Worm (Caenorhabditis elegans) whole organism, L2 larva: ENCODE data around the gene R10E8.5.

ENCODE experiments used
- R02D3.7 ChIP-seq: fragments of 150-350 bp; optimal IDR thresholded peaks from 2 replicates; lab custom pipeline; 2014; ENCODE audit warnings: missing biosample characterization, missing genetic modification characterization
- aly-2 ChIP-seq: fragments of 150-350 bp; optimal IDR thresholded peaks from 2 replicates; lab custom pipeline; 2014; ENCODE audit warnings: missing biosample characterization, missing genetic modification characterization
- elt-3 ChIP-seq: sonication (generic microtip); optimal IDR thresholded peaks from 2 replicates; lab custom pipeline; 2017; ENCODE audit warnings: missing biosample characterization, missing genetic modification characterization
- lsy-2 ChIP-seq, 2 experiments: fragments of 150-350 bp in 1 of 2; sonication (generic microtip) in 1 of 2; optimal IDR thresholded peaks; 2 replicates each; lab custom pipeline; 2014 to 2017; ENCODE audit warnings: missing biosample characterization in 2 of 2, missing genetic modification characterization in 2 of 2
- nhr-237 ChIP-seq: fragments of 150-350 bp; optimal IDR thresholded peaks from 2 replicates; lab custom pipeline; 2014; ENCODE audit warnings: missing biosample characterization, missing genetic modification characterization
- sma-3 ChIP-seq: sonication (generic microtip); optimal IDR thresholded peaks from 2 replicates; lab custom pipeline; 2016; ENCODE audit warnings: missing genetic modification reagents, missing genetic modification characterization, missing compliant biosample characterization
- snpc-4 ChIP-seq: fragments of 150-350 bp; optimal IDR thresholded peaks from 2 replicates; lab custom pipeline; 2014; ENCODE audit warnings: missing biosample characterization, missing genetic modification characterization
- unc-39 ChIP-seq: fragments of 150-350 bp; optimal IDR thresholded peaks from 2 replicates; lab custom pipeline; 2014; ENCODE audit warnings: missing biosample characterization, missing genetic modification characterization
- unc-55 ChIP-seq: fragments of 150-350 bp; sonication (generic microtip); optimal IDR thresholded peaks from 3 replicates; lab custom pipeline; 2014; ENCODE audit warnings: missing biosample characterization, missing genetic modification reagents, missing genetic modification characterization
- unc-62 ChIP-seq: fragments of 150-350 bp; optimal IDR thresholded peaks from 2 replicates; lab custom pipeline; 2014; ENCODE audit warnings: missing biosample characterization, missing genetic modification reagents, missing genetic modification characterization
- ztf-1 ChIP-seq: fragments of 200-800 bp; sonication (Bioruptor generic); conservative IDR thresholded peaks from 2 replicates; pipeline ENCODE4 v1.3.6; 2022; ENCODE audit warnings: missing genetic modification characterization, missing compliant biosample characterization

- TF ChIP-seq R02D3.7 (tag; lab: Kevin White, UChicago) = no peak
- TF ChIP-seq aly-2 (tag; lab: Kevin White, UChicago) = no peak
- no peak for TF ChIP-seq lsy-2 (tag; optimal IDR thresholded peaks at IDR 0.05; lab: Kevin White, UChicago)
- TF ChIP-seq unc-55 = no peak
- no peak for TF ChIP-seq nhr-237 (tag; lab: Kevin White, UChicago)
- no peak for TF ChIP-seq snpc-4 (tag; lab: Kevin White, UChicago)
- no peak for TF ChIP-seq unc-39 (tag; lab: Kevin White, UChicago)
- no peak for TF ChIP-seq elt-3 (tag; lab: Kevin White, UChicago)
- no peak for TF ChIP-seq sma-3 (GFP tag; lab: Kevin White, UChicago)
- no peak for TF ChIP-seq unc-62 (GFP tag; lab: Kevin White, UChicago)
- TF ChIP-seq ztf-1 = no peak
These were observed 15.8 kb downstream of the R10E8.5 start, which contains the start of gene Y37H2C.4 for ce11 chrV:18270403-18270802.
